Fruit fly (Drosophila melanogaster) whole organism: ENCODE data around the gene PolD3.

Experiments used
- Dll ChIP-seq: fragments of >200 bp; optimal IDR thresholded peaks from 2 replicates; lab custom pipeline; 2017
- pan ChIP-seq: fragments of >200 bp; optimal IDR thresholded peaks from 2 replicates; lab custom pipeline; 2017
- psq ChIP-seq: fragments of >200 bp; optimal IDR thresholded peaks from 2 replicates; lab custom pipeline; 2017

DNA sequence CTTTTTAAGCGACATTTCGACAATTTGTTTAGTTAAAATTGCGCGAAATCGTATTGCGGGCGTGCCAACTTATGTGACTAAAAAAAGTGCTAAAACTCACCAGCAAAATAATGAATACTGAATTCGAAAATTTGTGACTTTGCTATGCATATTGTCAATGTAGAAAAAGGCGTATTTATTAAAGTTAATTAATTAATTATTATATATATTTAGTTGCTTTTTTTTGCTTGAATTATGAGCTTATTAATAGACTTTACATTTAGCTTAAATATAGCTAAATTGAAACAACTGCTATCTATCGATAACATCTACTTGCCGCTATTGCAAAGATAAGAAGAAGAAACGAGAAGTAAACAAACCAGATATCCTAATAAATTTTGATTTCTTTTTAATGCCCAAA is at the start of gene PolD3, which contains the start of gene Uxt:
- TF ChIP-seq Dll (lab: Kevin White, UChicago), result no peak
- no peak for TF ChIP-seq psq
- no peak for TF ChIP-seq pan (lab: Kevin White, UChicago)
